Worm (Caenorhabditis elegans): Measurements from ENCODE around the gene F40E12.1.

ce11 chrII:3630810-3631209 is 13.2 kb downstream of the F40E12.1 start, which contains the start of gene M151.2:
- TF ChIP-seq him-1 (tag; optimal IDR thresholded peaks at IDR 0.05) (no peak), W03F9.2 (tag; optimal IDR thresholded peaks at IDR 0.05) (no peak)

All from whole organism, L4/young adult.